Worm (Caenorhabditis elegans): ENCODE data around the gene atg-4.2.

DNA sequence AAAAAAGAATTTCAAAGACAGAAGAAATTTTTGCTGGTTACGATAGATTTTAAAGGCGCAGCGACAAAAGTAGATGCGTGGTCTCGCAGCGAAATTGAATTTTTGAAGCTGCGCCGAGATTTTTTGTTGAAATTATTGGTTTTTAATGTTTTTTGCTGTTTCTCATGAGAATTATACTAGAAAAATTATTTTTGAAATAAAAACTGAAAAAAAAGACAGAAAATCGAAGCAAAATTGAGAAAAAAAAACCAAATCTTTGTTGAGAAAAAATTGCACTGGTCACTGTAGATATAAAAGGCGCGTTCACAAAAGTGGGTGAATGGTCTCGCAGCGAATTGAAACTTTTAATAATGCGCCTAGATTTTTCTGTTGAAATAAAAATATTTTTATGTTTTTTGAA, 27.8 kb downstream of the atg-4.2 start:
- TF ChIP-seq sea-1 (GFP tag; conservative IDR thresholded peaks at IDR 0.05), result no peak
- no peak for TF ChIP-seq scrt-1 (GFP tag; IDR thresholded peaks at IDR 0.05)
- TF ChIP-seq ceh-36 (tag; optimal IDR thresholded peaks at IDR 0.05), result no peak
- TF ChIP-seq ceh-13 (GFP tag; optimal IDR thresholded peaks at IDR 0.05), result no peak
